Fruit fly (Drosophila melanogaster): ENCODE data around the gene CheA87a.

CheA87a gene

dm6 chr3R:13366561-13367518, 2.6 kb upstream of the CheA87a start, which contains the start of gene Elp6 (continued):
- TF ChIP-seq CG14441 (GFP tag; IDR thresholded peaks at IDR 0.05) (peak; percentile 62; the same call in 1 of the 2 replicates), CG14965 (GFP tag; optimal IDR thresholded peaks at IDR 0.05; ENCODE audit: borderline replicate concordance) (no peak), CG13775 (GFP tag; optimal IDR thresholded peaks at IDR 0.05) (peak; percentile 71), CG2129 (GFP tag; IDR thresholded peaks at IDR 0.05; ENCODE audit: partially characterized antibody) (no peak), Elba2 (GFP tag; optimal IDR thresholded peaks at IDR 0.05) (no peak), Lpt (GFP tag; optimal IDR thresholded peaks at IDR 0.05) (no peak), CG17328 (GFP tag; IDR thresholded peaks at IDR 0.05) (peak; percentile 60), gsb (GFP tag; IDR thresholded peaks at IDR 0.05) (no peak), stc (GFP tag; IDR thresholded peaks at IDR 0.05) (peak; percentile 51), dmrt99B (tag; optimal IDR thresholded peaks at IDR 0.05) (peak; percentile 73), en (GFP tag; optimal IDR thresholded peaks at IDR 0.05) (no peak), disco-r (GFP tag; optimal IDR thresholded peaks at IDR 0.05) (peak; percentile 51), crp (GFP tag; optimal IDR thresholded peaks at IDR 0.05) (peak; percentile 50 to 89), ci (GFP tag; IDR thresholded peaks at IDR 0.05) (peak; percentile 6; the same call in 1 of the 3 replicates), p53 (GFP tag; optimal IDR thresholded peaks at IDR 0.05) (no peak), Six4 (GFP tag; optimal IDR thresholded peaks at IDR 0.05) (peak; percentile 47), Stat92E (GFP tag; optimal IDR thresholded peaks at IDR 0.05) (no peak), CG3847 (GFP tag; IDR thresholded peaks at IDR 0.05) (peak; percentile 32; the same call in 1 of the 2 replicates), NK7.1 (GFP tag; optimal IDR thresholded peaks at IDR 0.05) (peak; percentile 4), bsh (GFP tag; optimal IDR thresholded peaks at IDR 0.05) (peak; percentile 19 to 24), Ets65A (GFP tag) (peak; percentile 90), pan (optimal IDR thresholded peaks at IDR 0.05) (no peak), pan (GFP tag; optimal IDR thresholded peaks at IDR 0.05 in 1 of 2, IDR thresholded peaks at IDR 0.05 in 1 of 2) (peak in 1 of 2 experiments; percentile 64), CG7839 (tag; optimal IDR thresholded peaks at IDR 0.05) (peak; percentile 73), dan (GFP tag; IDR thresholded peaks at IDR 0.05) (no peak), trem (tag; optimal IDR thresholded peaks at IDR 0.05) (no peak), Lim3 (GFP tag; IDR thresholded peaks at IDR 0.05) (no peak), klu (GFP tag; IDR thresholded peaks at IDR 0.05) (peak; percentile 47; the same call in 1 of the 2 replicates), Dip3 (GFP tag; optimal IDR thresholded peaks at IDR 0.05) (peak; percentile 47), da (GFP tag; optimal IDR thresholded peaks at IDR 0.05) (no peak), corto (GFP tag; optimal IDR thresholded peaks at IDR 0.05) (no peak), NfI (GFP tag; optimal IDR thresholded peaks at IDR 0.05) (peak; percentile 48), org-1 (GFP tag; optimal IDR thresholded peaks at IDR 0.05) (peak; percentile 61), Fer3 (tag; optimal IDR thresholded peaks at IDR 0.05) (peak; percentile 65), hth (optimal IDR thresholded peaks at IDR 0.05) (no peak), ap (GFP tag; IDR thresholded peaks at IDR 0.05) (peak; percentile 52), usp (GFP tag; optimal IDR thresholded peaks at IDR 0.05) (no peak), ems (GFP tag; optimal IDR thresholded peaks at IDR 0.05) (peak; percentile 38), Hsf (GFP tag; optimal IDR thresholded peaks at IDR 0.05) (peak; percentile 75), CG9817 (tag; optimal IDR thresholded peaks at IDR 0.05) (peak; percentile 59), psq (GFP tag; optimal IDR thresholded peaks at IDR 0.05) (peak; percentile 3), NC2β (GFP tag; optimal IDR thresholded peaks at IDR 0.05) (no peak), CG34224 (GFP tag; IDR thresholded peaks at IDR 0.05; ENCODE audit: partially characterized antibody) (no peak), CG17568 (GFP tag; optimal IDR thresholded peaks at IDR 0.05) (peak; percentile 38), so (GFP tag; IDR thresholded peaks at IDR 0.05) (peak; percentile 36; the same call in 1 of the 3 replicates), CG9609 (GFP tag; optimal IDR thresholded peaks at IDR 0.05) (peak; percentile 51), sens-2 (GFP tag; IDR thresholded peaks at IDR 0.05) (no peak), Sry-δ (GFP tag; optimal IDR thresholded peaks at IDR 0.05) (peak; percentile 31), jumu (GFP tag; optimal IDR thresholded peaks at IDR 0.05) (peak; percentile 28)

Data from whole organism, embryonic.